Fruit fly (Drosophila melanogaster) whole organism, embryonic: ENCODE measurements around the gene CG15160.

Experiments used
- Atf-2 ChIP-seq: fragments of 200-800 bp; sonication (Bioruptor generic); optimal IDR thresholded peaks from 2 replicates; lab custom pipeline; 2016; ENCODE audit warnings: missing biosample characterization, missing genetic modification characterization
- BEAF-32 ChIP-seq: fragments of 200-800 bp; sonication (Bioruptor generic); optimal IDR thresholded peaks from 3 replicates; lab custom pipeline; 2017; ENCODE audit warnings: missing biosample characterization, missing genetic modification characterization, mild to moderate bottlenecking, moderate library complexity, missing genetic modification reagents
- CG1024 ChIP-seq: fragments of 200-800 bp; sonication (Bioruptor generic); IDR thresholded peaks from 2 replicates; pipeline ENCODE4 v1.3.6; 2022; ENCODE audit warnings: missing biosample characterization, missing genetic modification characterization
- CG10979 ChIP-seq: fragments of 200-800 bp; sonication (Bioruptor generic); optimal IDR thresholded peaks from 2 replicates; lab custom pipeline; 2018; ENCODE audit warnings: missing biosample characterization, mild to moderate bottlenecking, missing genetic modification characterization, moderate library complexity
- CG11723 ChIP-seq: fragments of 200-800 bp; sonication (Bioruptor generic); optimal IDR thresholded peaks from 2 replicates; lab custom pipeline; 2017; ENCODE audit warnings: missing biosample characterization, mild to moderate bottlenecking, missing genetic modification characterization
- CG13624 ChIP-seq: fragments of 200-800 bp; sonication (Bioruptor generic); optimal IDR thresholded peaks from 2 replicates; lab custom pipeline; 2016; ENCODE audit warnings: missing biosample characterization, missing genetic modification characterization
- CG14441 ChIP-seq: fragments of 200-800 bp; sonication (Bioruptor generic); IDR thresholded peaks from 2 replicates; pipeline ENCODE4 v1.3.6; 2022; ENCODE audit warnings: missing biosample characterization, missing genetic modification characterization
- CG14710 ChIP-seq: fragments of 200-800 bp; sonication (Bioruptor generic); optimal IDR thresholded peaks from 3 replicates; lab custom pipeline; 2019; ENCODE audit warnings: missing biosample characterization, mild to moderate bottlenecking, missing genetic modification characterization, moderate library complexity
- CG15514 ChIP-seq: fragments of 200-800 bp; sonication (Bioruptor generic); optimal IDR thresholded peaks from 3 replicates; lab custom pipeline; 2017; ENCODE audit warnings: missing biosample characterization, missing genetic modification characterization, mild to moderate bottlenecking, moderate library complexity, missing genetic modification reagents
- CG15696 ChIP-seq: fragments of 200-800 bp; sonication (Bioruptor generic); optimal IDR thresholded peaks from 2 replicates; lab custom pipeline; 2019; ENCODE audit warnings: missing biosample characterization, mild to moderate bottlenecking, missing genetic modification characterization, moderate library complexity
- CG1647 ChIP-seq: fragments of 200-800 bp; sonication (Bioruptor generic); optimal IDR thresholded peaks from 3 replicates; lab custom pipeline; 2016; ENCODE audit warnings: missing biosample characterization, missing genetic modification characterization
- CG17361 ChIP-seq: fragments of 200-800 bp; sonication (Bioruptor generic); IDR thresholded peaks from 3 replicates; pipeline ENCODE4 v1.3.6; 2022; ENCODE audit warnings: missing biosample characterization, missing genetic modification characterization
- CG17829 ChIP-seq: fragments of 200-800 bp; optimal IDR thresholded peaks from 2 replicates; lab custom pipeline; 2019; ENCODE audit warnings: missing biosample characterization, mild to moderate bottlenecking, missing genetic modification characterization, moderate library complexity
- CG18476 ChIP-seq: fragments of 200-800 bp; sonication (Bioruptor generic); optimal IDR thresholded peaks from 2 replicates; lab custom pipeline; 2016; ENCODE audit warnings: missing biosample characterization, mild to moderate bottlenecking, missing genetic modification characterization
- CG3065 ChIP-seq: fragments of 200-800 bp; sonication (Bioruptor generic); optimal IDR thresholded peaks from 2 replicates; lab custom pipeline; 2016; ENCODE audit warnings: missing biosample characterization, missing genetic modification characterization
- CG7745 ChIP-seq: fragments of 200-800 bp; sonication (Bioruptor generic); optimal IDR thresholded peaks from 2 replicates; lab custom pipeline; 2018; ENCODE audit warnings: missing biosample characterization, mild to moderate bottlenecking, missing genetic modification characterization, moderate library complexity
- Dip2 ChIP-seq: fragments of 200-800 bp; sonication (Bioruptor generic); IDR thresholded peaks from 2 replicates; pipeline ENCODE4 v1.3.6; 2022; ENCODE audit warnings: missing biosample characterization, missing genetic modification characterization
- Dll ChIP-seq: fragments of 200-800 bp; sonication (Bioruptor generic); IDR thresholded peaks from 4 replicates; pipeline ENCODE4 v1.3.6; 2022; ENCODE audit warnings: missing biosample characterization, missing genetic modification characterization; ENCODE audit not compliant: partially characterized antibody
- Drgx ChIP-seq: fragments of 200-800 bp; sonication (Bioruptor generic); IDR thresholded peaks from 2 replicates; pipeline ENCODE4 v1.3.6; 2022; ENCODE audit warnings: missing biosample characterization, missing genetic modification characterization
- ERR ChIP-seq: fragments of 200-800 bp; sonication (Bioruptor generic); optimal IDR thresholded peaks from 2 replicates; lab custom pipeline; 2016; ENCODE audit warnings: missing biosample characterization, missing genetic modification characterization
- Eip74EF ChIP-seq, 2 experiments: fragments of 200-800 bp in 1 of 2; fragments of >200 bp in 1 of 2; sonication (Bioruptor generic) in 1 of 2; optimal IDR thresholded peaks; 2 replicates each; lab custom pipeline; 2017 to 2019; ENCODE audit warnings: missing biosample characterization in 2 of 2, missing genetic modification characterization in 2 of 2, mild to moderate bottlenecking in 1 of 2, moderate library complexity in 1 of 2
- Med ChIP-seq: fragments of 200-800 bp; sonication (Bioruptor generic); peaks from one replicate; lab custom pipeline; 2016; ENCODE audit warnings: missing biosample characterization, missing genetic modification characterization, mild to moderate bottlenecking, inconsistent platforms, moderate library complexity
- NFAT ChIP-seq: fragments of 200-800 bp; sonication (Bioruptor generic); IDR thresholded peaks from 2 replicates; pipeline ENCODE4 v1.3.6; 2022; ENCODE audit warnings: missing biosample characterization, missing genetic modification characterization
- Neu2 ChIP-seq: fragments of 200-800 bp; sonication (Bioruptor generic); optimal IDR thresholded peaks from 3 replicates; lab custom pipeline; 2016; ENCODE audit warnings: missing biosample characterization, missing genetic modification characterization, borderline replicate concordance
- Oli ChIP-seq: fragments of 200-800 bp; sonication (Bioruptor generic); optimal IDR thresholded peaks from 2 replicates; lab custom pipeline; 2018; ENCODE audit warnings: missing biosample characterization, mild to moderate bottlenecking, missing genetic modification characterization, moderate library complexity
- Ravus ChIP-seq: fragments of 200-800 bp; sonication (Bioruptor generic); IDR thresholded peaks from 2 replicates; pipeline ENCODE4 v1.3.6; 2022; ENCODE audit warnings: missing biosample characterization, missing genetic modification characterization
- Rx ChIP-seq: fragments of 200-800 bp; sonication (Bioruptor generic); IDR thresholded peaks from 2 replicates; pipeline ENCODE4 v1.3.6; 2022; ENCODE audit warnings: missing biosample characterization, missing genetic modification characterization
- Sox100B ChIP-seq: fragments of 200-800 bp; sonication (Bioruptor generic); optimal IDR thresholded peaks from 3 replicates; lab custom pipeline; 2018; ENCODE audit warnings: missing biosample characterization, mild to moderate bottlenecking, missing genetic modification characterization
- Sry-β ChIP-seq: fragments of 200-800 bp; sonication (Bioruptor generic); optimal IDR thresholded peaks from 2 replicates; lab custom pipeline; 2018; ENCODE audit warnings: missing biosample characterization, mild to moderate bottlenecking, missing genetic modification characterization, moderate library complexity
- Sry-δ ChIP-seq: fragments of 200-800 bp; sonication (Bioruptor generic); optimal IDR thresholded peaks from 2 replicates; lab custom pipeline; 2016; ENCODE audit warnings: missing biosample characterization, missing genetic modification characterization
- crol ChIP-seq: fragments of 200-800 bp; sonication (Bioruptor generic); IDR thresholded peaks from 2 replicates; pipeline ENCODE4 v1.3.6; 2022; ENCODE audit warnings: missing biosample characterization, missing genetic modification characterization
- dan ChIP-seq: fragments of 200-800 bp; sonication (Bioruptor generic); IDR thresholded peaks from 2 replicates; pipeline ENCODE4 v1.3.6; 2022; ENCODE audit warnings: missing biosample characterization, missing genetic modification characterization
- danr ChIP-seq: fragments of 200-800 bp; sonication (Bioruptor generic); IDR thresholded peaks from 2 replicates; pipeline ENCODE4 v1.3.6; 2022; ENCODE audit warnings: missing biosample characterization, missing genetic modification characterization
- emc ChIP-seq: fragments of 200-800 bp; sonication (Bioruptor generic); optimal IDR thresholded peaks from 2 replicates; lab custom pipeline; 2016; ENCODE audit warnings: missing biosample characterization, missing genetic modification characterization
- inv ChIP-seq: fragments of 200-800 bp; sonication (Bioruptor generic); IDR thresholded peaks from 2 replicates; pipeline ENCODE4 v1.3.6; 2022; ENCODE audit warnings: missing biosample characterization, missing genetic modification characterization; ENCODE audit not compliant: partially characterized antibody
- lola ChIP-seq, 3 experiments: fragments of >200 bp in 2 of 3; fragments of 200-800 bp in 1 of 3; sonication (Bioruptor generic) in 1 of 3; optimal IDR thresholded peaks; 2 replicates each; lab custom pipeline; 2017 to 2019; ENCODE audit warnings: missing biosample characterization in 3 of 3, missing genetic modification characterization in 3 of 3, mild to moderate bottlenecking in 1 of 3, moderate library complexity in 1 of 3
- nom ChIP-seq: fragments of 200-800 bp; sonication (Bioruptor generic); optimal IDR thresholded peaks from 2 replicates; lab custom pipeline; 2017; ENCODE audit warnings: missing biosample characterization, missing genetic modification characterization, mild to moderate bottlenecking, moderate library complexity, missing genetic modification reagents
- otp ChIP-seq: fragments of 200-800 bp; sonication (Bioruptor generic); IDR thresholded peaks from 3 replicates; pipeline ENCODE4, ENCODE4 v1.3.6; 2022; ENCODE audit warnings: missing biosample characterization, missing genetic modification characterization
- rib ChIP-seq: fragments of 200-800 bp; sonication (Bioruptor generic); IDR thresholded peaks from 2 replicates; pipeline ENCODE4 v1.3.6; 2022; ENCODE audit warnings: missing biosample characterization, missing genetic modification characterization
- ro ChIP-seq: fragments of 200-800 bp; sonication (Bioruptor generic); IDR thresholded peaks from 2 replicates; pipeline ENCODE4 v1.3.6; 2022; ENCODE audit warnings: missing biosample characterization, missing genetic modification characterization
- sens-2 ChIP-seq: fragments of 200-800 bp; sonication (Bioruptor generic); IDR thresholded peaks from 2 replicates; pipeline ENCODE4 v1.3.6; 2022; ENCODE audit warnings: missing biosample characterization, missing genetic modification characterization
- sisA ChIP-seq: fragments of 200-800 bp; sonication (Bioruptor generic); IDR thresholded peaks from 2 replicates; pipeline ENCODE4 v1.3.6; 2022; ENCODE audit warnings: missing biosample characterization, missing genetic modification characterization
- stwl ChIP-seq: fragments of 200-800 bp; sonication (Bioruptor generic); optimal IDR thresholded peaks from 3 replicates; lab custom pipeline; 2018; ENCODE audit warnings: missing biosample characterization, mild to moderate bottlenecking, missing genetic modification characterization, moderate library complexity
- tap ChIP-seq: fragments of 200-800 bp; optimal IDR thresholded peaks from 3 replicates; lab custom pipeline; 2019; ENCODE audit warnings: missing biosample characterization, mild to moderate bottlenecking, missing genetic modification characterization, moderate library complexity
- wdn ChIP-seq: fragments of 200-800 bp; sonication (Bioruptor generic); IDR thresholded peaks from 2 replicates; pipeline ENCODE4 v1.3.6; 2022; ENCODE audit warnings: missing biosample characterization, missing genetic modification characterization
- zfh1 ChIP-seq: fragments of 200-800 bp; sonication (Bioruptor generic); IDR thresholded peaks from 3 replicates; pipeline ENCODE4 v1.3.6; 2022; ENCODE audit warnings: missing biosample characterization, missing genetic modification characterization

Gene CG15160

dm6 chr2L:18571724-18572427, 18.8 kb upstream of the CG15160 start (continued):
- no peak for TF ChIP-seq BEAF-32 (GFP tag; lab: Kevin White, UChicago)

DNA sequence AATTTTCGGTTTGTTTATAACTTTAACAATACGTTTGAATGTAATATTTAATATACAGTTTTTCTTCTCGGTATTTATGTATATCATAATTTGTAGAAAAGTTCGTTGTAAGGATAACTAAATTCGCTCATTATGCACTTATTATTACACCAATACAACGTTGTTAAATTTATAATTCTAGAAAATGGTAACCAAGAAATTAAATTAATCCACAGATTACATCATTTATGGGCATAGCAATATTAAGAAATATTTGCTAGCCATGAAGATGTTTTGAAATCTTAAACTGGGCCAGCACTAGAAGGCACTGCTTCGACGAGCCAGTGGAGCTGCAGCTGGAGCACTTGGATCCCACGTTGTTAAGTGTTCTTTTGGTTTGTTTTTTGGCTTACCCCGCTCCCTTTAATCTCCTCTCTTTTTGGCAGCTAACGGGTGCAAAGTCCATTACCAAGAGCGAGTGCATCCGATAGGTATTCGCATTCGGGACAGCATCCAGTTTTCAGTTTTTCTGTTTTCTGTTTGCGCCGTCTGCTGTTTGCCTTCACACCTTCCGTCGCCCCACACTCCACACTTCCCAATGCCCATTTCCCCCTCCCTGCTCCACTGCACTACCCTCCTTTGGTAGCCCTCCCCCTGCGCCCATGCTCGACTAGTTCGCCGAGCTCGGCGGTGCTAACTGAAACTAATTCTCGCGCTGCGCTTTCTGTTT, 18.1 kb upstream of the CG15160 start:
- no peak for TF ChIP-seq Rx (GFP tag; lab: Robert Waterston, UW)
- no peak for TF ChIP-seq danr (GFP tag; lab: Robert Waterston, UW)
- no peak for TF ChIP-seq CG17829 (tag; lab: Kevin White, UChicago)
- no peak for TF ChIP-seq CG18476 (GFP tag; lab: Kevin White, UChicago)
- TF ChIP-seq Ravus (GFP tag; lab: Robert Waterston, UW): no peak
- peak; percentile 95 for TF ChIP-seq nom (GFP tag; lab: Kevin White, UChicago)
- no peak for TF ChIP-seq Sry-δ (GFP tag; lab: Kevin White, UChicago)
- TF ChIP-seq ro (GFP tag; lab: Robert Waterston, UW): 0 out of 2 replicates have a peak, but pooled peaks have one; percentile 28
- no peak for TF ChIP-seq Neu2 (GFP tag; lab: Kevin White, UChicago)
- TF ChIP-seq Sry-β (GFP tag; lab: Kevin White, UChicago): peak; percentile 85
- TF ChIP-seq otp (GFP tag; lab: Robert Waterston, UW): peak; percentile 47; the same call in 1 of the 3 replicates
- no peak for TF ChIP-seq CG15696
- TF ChIP-seq CG17361 (GFP tag; lab: Robert Waterston, UW): no peak
- TF ChIP-seq ERR (GFP tag; lab: Kevin White, UChicago): no peak
- TF ChIP-seq Atf-2: no peak
- no peak for TF ChIP-seq sisA
- TF ChIP-seq inv (GFP tag; lab: Robert Waterston, UW): no peak
- no peak for TF ChIP-seq Dll
- no peak for TF ChIP-seq CG3065 (GFP tag; lab: Kevin White, UChicago)
- TF ChIP-seq stwl (tag; lab: Kevin White, UChicago): no peak
- TF ChIP-seq CG7745 (tag; lab: Kevin White, UChicago): no peak
- no peak for TF ChIP-seq NFAT (GFP tag; lab: Robert Waterston, UW)
- TF ChIP-seq rib (GFP tag; lab: Robert Waterston, UW): 0 out of 2 replicates have a peak, but pooled peaks have one; percentile 18
- TF ChIP-seq Sox100B (GFP tag; lab: Kevin White, UChicago): no peak
- no peak for TF ChIP-seq emc (GFP tag; lab: Kevin White, UChicago)
- TF ChIP-seq dan (GFP tag; lab: Robert Waterston, UW): no peak
- TF ChIP-seq CG14710 (tag; lab: Kevin White, UChicago): no peak
- no peak for TF ChIP-seq lola (GFP tag; optimal IDR thresholded peaks at IDR 0.05; lab: Kevin White, UChicago)
- no peak for TF ChIP-seq Dip2 (GFP tag; lab: Robert Waterston, UW)
- 0 out of 3 replicates have a peak, but pooled peaks have one; percentile 21 for TF ChIP-seq zfh1 (GFP tag; lab: Robert Waterston, UW)
- TF ChIP-seq Eip74EF (GFP tag; optimal IDR thresholded peaks at IDR 0.05; lab: Kevin White, UChicago): no peak
- TF ChIP-seq CG15514: no peak
- no peak for TF ChIP-seq sens-2 (GFP tag; lab: Robert Waterston, UW)
- TF ChIP-seq wdn: no peak
- no peak for TF ChIP-seq CG13624 (GFP tag; lab: Kevin White, UChicago)
- TF ChIP-seq CG14441 (GFP tag; lab: Robert Waterston, UW): no peak
- TF ChIP-seq crol (GFP tag; lab: Robert Waterston, UW): peak; percentile 93
- TF ChIP-seq CG1024 (GFP tag; lab: Robert Waterston, UW): no peak
- TF ChIP-seq CG10979: no peak
- no peak for TF ChIP-seq Oli
- no peak for TF ChIP-seq tap (tag; lab: Kevin White, UChicago)
- peak; percentile 78 for TF ChIP-seq Drgx (GFP tag; lab: Robert Waterston, UW)
- no peak for TF ChIP-seq CG1647
- peak; percentile 10 for TF ChIP-seq Med (GFP tag; lab: Kevin White, UChicago)
- TF ChIP-seq CG11723 (GFP tag; lab: Kevin White, UChicago): no peak
